Fruit fly (Drosophila melanogaster): ENCODE data around the gene b.
A peak's percentile ranks its signal among the peaks of the same experiment; 100 is the strongest.

The b gene

DNA sequence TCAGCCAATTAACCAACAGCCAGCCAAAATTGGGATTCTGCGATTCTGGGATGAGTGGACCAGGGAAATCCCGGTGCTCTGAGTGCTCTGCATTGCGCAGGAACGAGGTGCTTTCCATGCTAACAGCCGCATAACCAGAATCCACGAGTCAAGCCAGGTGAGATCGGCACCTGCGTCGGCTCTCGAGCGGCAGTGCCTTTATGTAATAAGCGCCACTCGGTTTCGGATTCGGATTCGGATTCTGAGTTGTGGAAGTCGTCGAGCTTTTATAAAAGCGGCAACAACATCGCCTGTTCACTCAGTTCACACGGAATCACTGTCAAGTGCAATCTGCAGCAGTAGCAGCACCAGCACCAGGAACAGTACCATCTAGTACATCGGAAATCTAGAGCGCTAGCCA lies at the start of gene b:
TSS of gene b (plus strand) at position 301 of the 400 bp plus-strand sequence.
- TF ChIP-seq CG17801 (GFP tag; optimal IDR thresholded peaks at IDR 0.05; ENCODE audit: partially characterized antibody): no peak

DNA sequence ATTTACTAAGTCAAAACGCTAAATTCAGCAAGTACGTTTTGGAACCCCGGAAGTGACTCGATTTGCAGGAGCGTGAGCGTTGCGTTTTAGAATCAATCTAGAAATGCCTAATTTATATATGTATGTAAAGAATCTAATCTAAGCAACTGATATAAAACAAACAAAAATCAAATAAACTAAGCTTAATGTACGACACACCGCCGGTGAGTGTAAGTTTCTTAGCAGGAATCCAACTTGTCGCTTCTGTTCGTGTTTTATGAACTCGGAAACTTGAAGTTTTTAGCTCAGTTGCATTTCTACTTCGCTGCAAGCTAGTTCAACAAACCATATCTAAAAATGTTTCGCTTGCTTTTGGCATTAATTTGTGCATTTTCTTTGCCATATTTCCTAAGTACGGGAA lies 47.4 kb upstream of the b start, which contains the start of gene CG43376:
TSS of gene CG43376 (plus strand) at position 301 of the 400 bp plus-strand sequence.
- no peak for TF ChIP-seq CG17801 (GFP tag; optimal IDR thresholded peaks at IDR 0.05; ENCODE audit: partially characterized antibody)

DNA sequence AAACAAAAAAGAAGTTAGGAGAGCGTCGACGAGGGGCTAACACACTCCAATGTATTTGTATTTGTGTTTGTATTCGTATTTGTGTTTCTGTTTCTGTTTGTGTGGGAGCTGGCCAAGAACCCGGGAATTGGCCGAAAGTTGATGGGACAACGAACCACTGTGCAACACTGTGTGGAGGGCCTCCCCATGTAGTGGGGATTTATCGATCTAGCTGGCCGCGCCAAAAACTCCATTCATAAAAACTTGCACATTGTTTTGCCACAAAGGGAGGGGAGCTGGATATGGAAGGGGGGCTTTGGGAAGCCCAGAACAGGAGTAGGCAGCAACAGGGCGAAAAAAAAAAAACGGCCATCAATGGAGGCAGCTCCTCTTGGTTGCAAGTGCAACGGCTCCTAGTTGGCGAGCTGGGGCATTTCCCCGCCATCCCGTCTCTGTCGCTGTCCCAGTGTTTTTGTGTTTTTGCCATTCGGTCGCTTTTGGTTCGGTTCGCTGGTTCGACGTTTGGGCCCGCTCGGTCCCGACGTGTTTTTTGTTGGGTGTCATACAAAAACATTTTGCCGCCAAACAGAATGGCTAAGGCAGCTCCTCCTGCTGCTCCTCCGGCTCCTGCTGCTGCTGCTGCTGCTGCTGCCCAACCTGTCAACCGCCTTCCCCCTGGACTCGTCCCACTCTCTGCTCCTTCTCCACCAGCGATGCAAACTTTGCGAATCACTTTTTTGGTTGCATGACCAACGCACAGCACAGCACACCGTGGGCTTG lies 43.9 kb upstream of the b start:
- no peak for TF ChIP-seq CG17801 (GFP tag; optimal IDR thresholded peaks at IDR 0.05; ENCODE audit: partially characterized antibody)

DNA sequence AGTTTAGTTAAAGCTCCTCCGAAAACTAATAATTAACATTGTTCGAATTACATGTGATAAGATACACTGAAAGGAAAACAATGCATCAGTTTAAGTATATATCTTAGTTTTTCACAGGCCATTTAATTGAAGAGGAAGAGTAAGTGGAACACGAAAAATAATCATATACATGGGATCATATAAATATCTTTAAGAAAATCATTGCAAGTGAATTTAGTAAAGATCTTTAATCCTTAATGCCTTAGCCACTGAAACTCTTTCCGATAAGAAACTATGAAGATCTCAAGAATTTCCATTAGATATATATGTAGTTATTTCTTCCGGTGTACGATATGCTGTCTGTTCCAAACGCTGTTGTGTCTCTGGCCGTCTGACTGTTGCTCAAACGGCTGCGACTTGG lies 42.4 kb upstream of the b start:
- peak; percentile 14 for TF ChIP-seq CG17801 (GFP tag; optimal IDR thresholded peaks at IDR 0.05; ENCODE audit: partially characterized antibody)

DNA sequence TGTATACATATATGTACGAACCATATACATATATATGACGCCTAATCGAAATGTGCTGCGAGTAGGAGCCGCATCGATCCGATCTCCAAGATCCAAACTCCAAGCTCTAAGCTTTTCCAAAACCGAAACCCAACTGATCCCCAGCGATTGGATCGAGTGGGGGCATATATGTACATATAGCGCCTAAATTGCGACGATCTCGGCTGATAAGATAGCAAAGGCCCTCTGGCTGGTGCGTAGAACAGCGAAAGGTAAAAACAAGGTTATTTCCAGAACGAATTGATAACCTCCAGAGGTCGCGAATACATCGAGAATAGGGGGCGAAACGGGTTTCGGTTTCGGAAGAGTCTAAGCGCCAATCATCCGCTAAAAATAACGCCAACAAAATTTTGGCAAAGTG lies 41.9 kb upstream of the b start:
- no peak for TF ChIP-seq CG17801 (GFP tag; optimal IDR thresholded peaks at IDR 0.05; ENCODE audit: partially characterized antibody)

DNA sequence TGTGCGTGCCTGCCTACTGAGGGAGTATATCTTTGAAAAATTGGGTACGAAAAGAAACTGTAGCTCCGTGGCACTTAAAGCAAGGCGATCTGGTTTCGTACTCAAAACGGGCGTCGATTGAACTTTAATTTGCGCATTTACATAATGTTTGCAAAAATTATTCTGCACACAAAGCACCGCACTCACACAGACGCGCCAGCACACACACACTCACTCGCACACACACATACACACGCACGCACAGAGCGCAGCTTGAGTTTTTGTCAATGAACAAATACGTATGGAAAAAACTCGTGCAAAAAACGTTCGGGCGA lies 41.3 kb upstream of the b start:
- TF ChIP-seq CG17801 (GFP tag; optimal IDR thresholded peaks at IDR 0.05; ENCODE audit: partially characterized antibody): no peak

DNA sequence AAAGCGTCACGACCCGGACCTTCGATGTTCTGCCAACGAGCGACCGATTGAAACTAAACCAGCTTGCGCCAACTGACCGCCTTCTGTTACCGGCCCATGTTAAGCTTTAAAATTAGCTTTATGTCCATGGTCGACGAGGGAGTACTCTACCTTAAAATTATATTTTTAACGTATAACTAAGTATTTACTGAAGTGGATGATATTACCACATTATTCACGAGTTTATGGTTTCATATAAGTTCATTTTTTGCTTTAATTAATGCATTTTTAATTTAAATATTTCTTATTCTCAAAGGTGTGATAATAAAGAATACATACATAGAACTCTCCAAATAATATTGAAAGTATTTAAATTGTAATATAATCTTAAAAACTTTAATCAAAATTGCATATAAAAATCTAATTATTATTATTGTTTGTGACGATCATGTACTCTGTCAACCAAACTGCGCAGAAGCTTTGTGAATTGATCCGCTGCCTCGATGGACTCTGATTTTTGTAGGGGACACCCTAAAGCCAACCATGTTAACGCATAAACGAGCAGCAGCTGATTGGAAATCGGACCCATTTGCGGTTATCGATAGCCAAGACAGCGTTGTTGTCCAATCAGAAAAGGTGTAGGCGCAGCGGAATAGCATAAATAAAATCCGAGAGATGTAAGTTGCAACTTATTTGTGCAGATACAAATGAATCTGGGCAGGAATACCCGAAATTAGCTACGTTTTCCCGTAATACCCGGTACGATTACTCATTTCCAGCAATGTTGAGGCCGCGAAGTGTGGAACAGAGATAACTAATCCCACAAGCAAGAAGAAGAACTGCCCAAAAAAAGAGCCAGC lies 40.7 kb upstream of the b start, which contains the start of the genes CG9008 and p38b:
TSS of gene CG9008 (minus strand) at position 57 of the 839 bp plus-strand sequence.
TSS of gene p38b (plus strand) at position 581 of the 839 bp plus-strand sequence.
- peak; percentile 47 for TF ChIP-seq CG17801 (GFP tag; optimal IDR thresholded peaks at IDR 0.05; ENCODE audit: partially characterized antibody)

DNA sequence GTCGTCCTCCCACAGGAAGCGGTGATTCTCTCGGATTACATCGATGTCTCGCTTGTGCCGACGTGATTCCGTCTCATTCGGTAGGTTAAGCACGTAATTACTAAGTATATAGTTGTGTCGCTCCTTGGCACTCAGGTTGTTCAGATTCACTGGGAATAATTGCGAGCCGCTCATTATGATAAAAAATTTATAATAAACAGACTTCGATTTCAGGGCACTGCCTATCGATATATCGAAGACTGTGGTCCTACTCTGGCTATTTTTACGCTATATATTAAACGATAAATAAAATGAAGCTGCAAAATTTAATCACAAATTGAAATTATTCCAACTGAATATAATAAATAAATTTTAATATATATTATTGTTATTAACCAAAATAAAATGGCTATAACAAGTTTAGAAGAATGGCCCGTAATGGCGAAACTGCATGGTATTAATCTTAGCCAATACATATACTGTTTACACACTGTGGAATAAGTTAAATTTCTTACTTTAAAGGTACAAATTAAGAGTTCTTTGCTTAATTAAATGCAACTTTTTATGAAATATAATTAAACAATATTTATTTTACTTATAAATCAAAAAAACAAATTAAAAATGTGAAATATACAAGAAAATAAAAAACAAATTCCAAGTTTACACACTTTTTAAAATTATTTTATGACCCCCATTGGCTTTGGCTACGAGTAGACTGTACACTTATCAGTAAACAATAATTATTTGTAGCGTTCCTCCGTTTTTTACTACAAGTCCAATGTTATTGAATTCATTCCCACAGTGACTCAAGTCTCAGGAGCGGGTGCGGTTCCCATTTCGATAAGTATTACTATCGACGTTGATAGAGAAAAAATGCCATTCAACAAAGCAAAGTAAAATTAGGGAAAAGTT lies 37.5 kb upstream of the b start, which contains the start of gene Eato:
TSS of gene Eato (plus strand) at position 821 of the 891 bp plus-strand sequence.
- TF ChIP-seq CG17801 (GFP tag; optimal IDR thresholded peaks at IDR 0.05; ENCODE audit: partially characterized antibody): no peak

DNA sequence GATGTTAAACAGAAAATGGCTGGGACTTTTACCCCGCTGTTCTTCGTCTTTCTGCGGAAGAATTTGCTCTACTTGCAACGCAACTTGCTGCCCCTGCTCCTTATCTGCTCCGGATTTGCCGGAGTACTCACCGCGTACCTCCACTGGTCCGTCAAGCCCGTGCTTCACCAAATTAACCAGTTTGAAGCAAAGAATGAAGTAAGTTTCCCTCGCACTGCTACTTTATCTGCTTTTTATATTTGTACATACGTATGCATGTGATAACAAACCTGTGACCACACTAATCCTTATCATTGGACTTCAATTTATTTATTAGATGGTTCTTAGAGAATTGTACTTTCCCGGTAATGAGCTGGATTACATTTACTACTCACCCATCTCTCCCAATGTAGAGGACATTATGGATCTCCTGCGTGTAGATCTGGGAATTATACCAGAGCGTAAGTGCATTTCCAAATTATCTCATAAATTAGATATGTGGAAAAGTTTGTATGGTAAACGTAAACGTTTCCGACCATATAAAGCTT lies 36.8 kb upstream of the b start, which contains the start of gene CG16890:
TSS of gene CG16890 (minus strand) at position 184 of the 527 bp plus-strand sequence.
- TF ChIP-seq CG17801 (GFP tag; optimal IDR thresholded peaks at IDR 0.05; ENCODE audit: partially characterized antibody): no peak

DNA sequence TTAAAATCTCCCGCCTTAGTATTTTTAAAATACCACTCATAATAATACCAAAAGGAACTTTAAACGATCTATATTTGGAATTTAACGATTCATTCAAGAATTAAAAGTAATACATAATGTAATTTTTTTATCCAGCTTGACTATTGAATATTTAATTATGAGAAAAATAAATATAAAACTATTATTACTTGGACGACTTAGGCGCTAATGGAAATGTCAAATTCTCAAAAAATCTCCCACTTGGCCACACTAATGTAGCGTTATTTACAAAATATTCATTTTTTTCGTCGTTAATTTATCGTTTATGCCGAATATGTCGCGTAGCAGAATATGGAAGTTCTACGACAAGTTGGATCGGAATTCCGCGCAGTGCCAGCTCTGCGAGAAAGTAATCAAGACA lies 30.3 kb upstream of the b start, which contains the start of gene CG16863:
TSS of gene CG16863 (plus strand) at position 245 of the 400 bp plus-strand sequence.
- TF ChIP-seq CG17801 (GFP tag; optimal IDR thresholded peaks at IDR 0.05; ENCODE audit: partially characterized antibody): no peak

DNA sequence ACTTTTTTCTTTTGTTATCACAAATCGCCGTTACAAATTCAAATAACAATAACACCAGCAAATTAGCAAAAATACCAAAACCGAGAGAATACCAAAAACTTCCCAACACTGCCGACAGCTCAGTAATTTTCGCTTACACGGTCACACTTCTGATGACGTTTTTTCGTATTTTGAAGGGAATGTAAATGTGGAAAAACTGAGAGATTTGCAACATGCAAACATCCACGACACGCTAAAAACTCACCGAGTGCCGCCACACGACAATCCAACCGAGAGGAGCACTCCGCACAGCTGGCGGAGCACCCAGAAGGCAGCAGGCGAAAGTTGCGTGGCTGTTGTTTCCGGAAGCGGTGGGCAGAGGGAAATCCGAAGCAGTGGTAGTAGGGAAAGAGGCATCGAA lies 27.6 kb upstream of the b start, which contains the start of gene Sec71:
TSS of gene Sec71 (plus strand) at position 117 of the 400 bp plus-strand sequence.
- TF ChIP-seq CG17801 (GFP tag; optimal IDR thresholded peaks at IDR 0.05; ENCODE audit: partially characterized antibody): peak; percentile 32

DNA sequence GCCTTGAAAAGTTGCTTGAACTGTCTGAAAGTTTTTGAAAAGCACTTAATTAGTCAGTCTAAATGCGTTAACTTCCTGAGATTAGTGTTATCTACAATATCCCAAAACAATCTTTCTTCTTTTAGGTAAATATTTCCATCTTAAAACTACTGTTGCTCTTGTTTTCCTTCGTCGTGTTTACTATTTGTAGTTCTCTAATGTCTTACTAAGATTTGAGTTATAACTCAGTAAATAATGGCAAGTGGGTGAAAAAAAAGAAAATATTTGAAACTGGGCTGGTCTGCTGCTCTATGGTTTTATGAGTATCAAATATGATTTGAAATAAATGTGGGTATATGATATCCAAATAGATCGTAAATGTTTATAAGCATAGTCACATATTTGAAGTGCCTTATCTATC lies 19.9 kb upstream of the b start:
- no peak for TF ChIP-seq CG17801 (GFP tag; optimal IDR thresholded peaks at IDR 0.05; ENCODE audit: partially characterized antibody)

DNA sequence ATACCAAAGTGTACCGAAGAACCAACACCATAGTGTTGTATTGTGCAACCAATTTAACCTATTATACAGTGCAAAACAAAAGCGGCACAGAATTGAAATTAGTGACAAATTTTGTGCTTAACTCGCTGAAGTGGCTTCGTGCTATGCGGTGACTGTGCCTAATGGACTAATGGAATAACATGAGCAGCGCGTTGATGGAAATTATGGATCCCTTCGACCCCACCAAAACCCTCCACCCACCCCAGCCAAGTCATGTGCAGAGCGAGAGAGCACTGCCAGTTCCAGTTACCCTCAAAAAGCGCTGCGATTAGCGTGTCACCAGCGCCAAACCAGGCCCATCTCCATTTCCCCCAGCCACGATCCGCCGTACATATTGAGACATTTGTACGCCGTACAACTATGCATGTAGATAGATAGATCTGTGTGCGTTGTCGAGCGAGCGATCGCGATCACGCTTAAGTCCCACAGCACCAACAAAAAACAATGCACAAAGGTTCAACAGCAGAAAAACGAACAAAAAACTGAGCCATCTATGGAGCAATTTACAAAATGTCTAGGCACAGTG lies 18.9 kb upstream of the b start:
- TF ChIP-seq CG17801 (GFP tag; optimal IDR thresholded peaks at IDR 0.05; ENCODE audit: partially characterized antibody): no peak

DNA sequence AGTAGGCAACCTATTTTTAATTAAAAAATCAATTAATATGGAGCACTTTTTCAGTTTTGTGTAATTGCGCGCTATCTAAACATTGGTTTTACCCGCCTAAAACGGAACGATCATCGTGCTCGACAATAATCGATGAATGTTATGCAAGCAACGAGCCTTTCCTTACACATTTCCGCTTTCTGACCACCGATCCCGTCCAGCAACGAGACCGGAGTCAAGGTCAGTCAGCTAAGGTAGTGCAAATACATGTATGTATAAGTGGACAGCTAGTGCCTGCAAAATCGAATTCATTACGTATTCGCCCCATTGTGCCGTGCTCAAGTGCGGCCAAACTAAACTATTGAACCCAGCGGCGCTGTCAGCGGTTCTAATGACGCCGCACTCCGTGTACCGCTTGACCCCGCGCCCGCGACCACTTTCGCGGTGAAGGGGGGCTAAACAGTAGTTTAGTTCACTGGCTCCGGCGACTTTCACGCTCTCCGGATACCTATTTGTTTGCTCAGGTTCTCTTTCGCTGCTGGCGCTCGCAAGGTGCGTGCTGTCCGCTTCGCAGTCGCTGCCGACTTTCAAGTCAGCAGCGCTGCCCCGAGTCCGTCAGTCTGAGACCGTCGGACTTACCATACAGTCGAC lies 17.9 kb upstream of the b start, which contains the start of gene CAH1:
TSS of gene CAH1 (plus strand) at position 595 of the 630 bp plus-strand sequence.
- TF ChIP-seq CG17801 (GFP tag; optimal IDR thresholded peaks at IDR 0.05; ENCODE audit: partially characterized antibody): no peak
